Worm (Caenorhabditis elegans): Measurements from ENCODE around the gene fos-1.

fos-1 gene

DNA sequence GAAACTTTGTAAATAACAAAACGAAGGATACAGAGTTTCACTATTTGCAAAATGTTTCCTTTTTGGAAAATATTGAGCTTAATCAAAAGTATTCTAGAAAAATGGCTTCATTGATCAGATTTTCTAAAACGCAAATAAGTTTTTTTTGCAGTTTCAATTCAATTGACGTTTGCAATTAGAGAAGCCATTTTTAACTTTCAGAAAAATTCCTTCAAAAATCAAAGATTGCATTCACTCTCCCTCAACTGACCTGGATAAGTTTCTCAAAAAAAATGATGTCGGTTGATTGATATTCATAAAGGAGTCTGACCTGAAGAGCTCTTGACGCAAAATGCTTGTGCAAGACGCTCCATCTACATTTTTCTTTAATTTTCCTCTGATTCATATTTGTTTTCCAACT lies 29.7 kb upstream of the fos-1 start:
- TF ChIP-seq ztf-4 (tag; optimal IDR thresholded peaks at IDR 0.05) = no peak
- no peak for TF ChIP-seq elt-1 (tag; optimal IDR thresholded peaks at IDR 0.05)
- TF ChIP-seq aly-2 (tag; optimal IDR thresholded peaks at IDR 0.05) = no peak
- TF ChIP-seq nhr-10 (tag; optimal IDR thresholded peaks at IDR 0.05) = no peak
- no peak for TF ChIP-seq nhr-237 (tag; optimal IDR thresholded peaks at IDR 0.05)
- TF ChIP-seq F13H6.1 (tag; optimal IDR thresholded peaks at IDR 0.05) = no peak
- no peak for TF ChIP-seq R02D3.7 (tag; optimal IDR thresholded peaks at IDR 0.05)
- no peak for TF ChIP-seq nhr-12 (tag; optimal IDR thresholded peaks at IDR 0.05)
- no peak for TF ChIP-seq egl-27 (tag; optimal IDR thresholded peaks at IDR 0.05)
- no peak for TF ChIP-seq nhr-129 (tag; optimal IDR thresholded peaks at IDR 0.05)
- TF ChIP-seq dmd-4 (tag; optimal IDR thresholded peaks at IDR 0.05) = no peak

DNA sequence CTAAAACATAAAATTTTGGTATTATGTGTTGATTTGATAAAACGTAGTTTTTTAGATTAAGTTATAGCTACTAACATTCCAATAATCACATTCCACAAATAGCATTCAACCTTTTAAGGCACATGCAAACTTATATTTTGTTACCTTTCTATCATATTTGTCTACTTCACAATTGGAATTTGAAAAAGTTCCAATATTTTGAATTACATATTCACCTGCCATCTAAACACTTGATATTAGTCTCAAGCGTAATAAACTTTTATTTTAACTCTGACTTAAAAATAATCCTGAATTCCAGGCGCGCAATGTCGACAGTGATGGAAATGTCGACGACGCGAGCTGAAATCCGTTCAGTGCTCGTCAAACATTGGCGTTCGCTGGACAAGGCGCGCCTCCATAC lies 27.7 kb upstream of the fos-1 start, which contains the start of gene acy-2:
Gene acy-2, plus strand, starts transcription at position 301 of the 400 bp plus-strand sequence.
- no peak for TF ChIP-seq nhr-25 (tag; optimal IDR thresholded peaks at IDR 0.05)
- TF ChIP-seq zag-1 (tag; optimal IDR thresholded peaks at IDR 0.05) = no peak
- no peak for TF ChIP-seq alr-1 (tag; optimal IDR thresholded peaks at IDR 0.05)
- no peak for TF ChIP-seq mdl-1 (tag; optimal IDR thresholded peaks at IDR 0.05)
- TF ChIP-seq mbf-1 (tag; optimal IDR thresholded peaks at IDR 0.05) = no peak
- TF ChIP-seq ceh-16 (tag; optimal IDR thresholded peaks at IDR 0.05) = no peak
- TF ChIP-seq ztf-11 (tag; optimal IDR thresholded peaks at IDR 0.05) = no peak
- no peak for TF ChIP-seq R02D3.7 (tag; optimal IDR thresholded peaks at IDR 0.05)
- TF ChIP-seq ztf-1 (GFP tag; conservative IDR thresholded peaks at IDR 0.05) = no peak
- no peak for TF ChIP-seq ama-1 (optimal IDR thresholded peaks at IDR 0.05)
- no peak for TF ChIP-seq elt-3 (tag; optimal IDR thresholded peaks at IDR 0.05)
- no peak for TF ChIP-seq ZK546.5 (tag; optimal IDR thresholded peaks at IDR 0.05)

DNA sequence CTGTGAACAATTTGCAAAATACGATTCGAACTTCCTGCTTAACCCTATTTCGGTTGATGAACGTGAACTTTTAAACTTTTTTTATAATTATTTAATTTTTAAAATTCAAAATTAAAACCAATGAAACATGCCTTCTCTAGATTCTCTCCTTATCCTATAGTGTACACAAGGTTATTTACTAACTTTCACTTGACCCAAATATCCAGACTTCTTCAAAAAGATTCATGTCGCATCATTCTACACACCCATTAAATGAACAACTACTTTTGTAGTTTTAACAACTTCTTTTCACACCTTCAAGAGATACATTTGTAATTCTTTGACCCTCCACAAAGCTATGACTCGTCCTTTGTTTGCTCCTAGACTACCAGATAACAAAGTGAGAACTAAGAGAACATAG lies 20.7 kb upstream of the fos-1 start:
- TF ChIP-seq snpc-4 (tag; optimal IDR thresholded peaks at IDR 0.05) (no peak), nhr-12 (tag; optimal IDR thresholded peaks at IDR 0.05) (no peak), mdl-1 (tag; optimal IDR thresholded peaks at IDR 0.05) (no peak), ama-1 (optimal IDR thresholded peaks at IDR 0.05) (no peak), elt-1 (tag; optimal IDR thresholded peaks at IDR 0.05) (no peak), F13H6.1 (tag; optimal IDR thresholded peaks at IDR 0.05) (no peak)

DNA sequence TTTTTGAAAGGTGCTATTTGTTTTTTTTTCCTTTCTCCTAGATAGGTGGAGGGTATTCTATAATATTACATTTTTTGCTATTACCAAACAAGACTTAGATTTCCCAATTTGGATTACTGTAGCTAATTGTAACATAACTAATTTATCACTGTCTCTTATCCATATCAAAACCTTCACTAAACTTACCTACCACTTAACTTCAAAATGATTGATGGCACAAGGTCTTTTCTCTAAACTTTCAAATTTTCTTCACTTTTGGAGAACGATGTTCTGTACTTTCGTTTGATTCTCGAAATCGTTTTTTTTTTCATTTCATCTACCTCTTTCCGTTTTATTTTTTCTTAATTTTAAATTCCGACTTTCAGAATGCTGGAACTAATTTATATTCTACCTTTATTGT lies 20.0 kb upstream of the fos-1 start, which contains the start of gene dhs-16:
Gene dhs-16, plus strand, starts transcription at position 366 of the 400 bp plus-strand sequence.
- TF ChIP-seq nhr-10 (tag; optimal IDR thresholded peaks at IDR 0.05) (no peak), blmp-1 (tag; optimal IDR thresholded peaks at IDR 0.05; ENCODE audit: insufficient read depth) (no peak), lin-39 (tag; optimal IDR thresholded peaks at IDR 0.05) (no peak), R02D3.7 (tag; optimal IDR thresholded peaks at IDR 0.05) (no peak), dmd-4 (tag; optimal IDR thresholded peaks at IDR 0.05) (no peak), unc-62 (GFP tag; optimal IDR thresholded peaks at IDR 0.05) (no peak), nhr-12 (tag; optimal IDR thresholded peaks at IDR 0.05) (no peak), sem-4 (tag; optimal IDR thresholded peaks at IDR 0.05) (no peak), mab-5 (tag; optimal IDR thresholded peaks at IDR 0.05) (no peak)

ce11 chrV:5984244-5984643 lies 19.2 kb upstream of the fos-1 start:
- TF ChIP-seq ztf-1 (GFP tag; conservative IDR thresholded peaks at IDR 0.05) = no peak
- no peak for TF ChIP-seq nhr-23 (tag; optimal IDR thresholded peaks at IDR 0.05)

DNA sequence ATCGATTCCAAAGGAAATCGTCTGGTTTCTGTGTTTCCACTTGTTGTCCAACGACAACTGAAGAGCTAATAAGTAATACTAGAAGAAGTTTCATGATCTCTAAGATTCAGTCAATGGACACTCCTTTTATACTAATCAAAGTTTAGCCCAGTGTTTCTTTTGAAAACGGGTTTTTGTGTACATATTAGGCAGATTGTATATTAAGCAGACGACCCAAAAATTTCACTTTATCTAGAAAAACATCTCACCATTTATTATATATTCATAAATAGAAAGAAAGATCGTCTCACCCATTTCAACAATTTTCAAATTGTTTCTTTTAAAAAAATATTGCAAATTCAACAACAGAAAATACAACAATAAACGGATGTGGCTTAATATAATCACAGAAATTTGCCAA lies 16.6 kb upstream of the fos-1 start, which contains the start of gene C10F3.7:
Gene C10F3.7, minus strand, starts transcription at position 101 of the 400 bp plus-strand sequence.
- no peak for TF ChIP-seq Y55F3AM.14 (GFP tag; optimal IDR thresholded peaks at IDR 0.05)
- no peak for TF ChIP-seq ceh-82 (tag; optimal IDR thresholded peaks at IDR 0.05)
- no peak for TF ChIP-seq ztf-1 (GFP tag; conservative IDR thresholded peaks at IDR 0.05)
- no peak for TF ChIP-seq R02D3.7 (tag; optimal IDR thresholded peaks at IDR 0.05)
- TF ChIP-seq unc-55 (GFP tag; optimal IDR thresholded peaks at IDR 0.05) = no peak
- TF ChIP-seq unc-39 (tag; optimal IDR thresholded peaks at IDR 0.05) = no peak
- TF ChIP-seq nhr-77 (tag; optimal IDR thresholded peaks at IDR 0.05) = no peak
- no peak for TF ChIP-seq ZK546.5 (tag; optimal IDR thresholded peaks at IDR 0.05)
- TF ChIP-seq nhr-12 (tag; optimal IDR thresholded peaks at IDR 0.05) = no peak
- TF ChIP-seq nhr-129 (tag; optimal IDR thresholded peaks at IDR 0.05) = no peak
- no peak for TF ChIP-seq egl-27 (tag; optimal IDR thresholded peaks at IDR 0.05)
- TF ChIP-seq nhr-23 (tag; optimal IDR thresholded peaks at IDR 0.05) = no peak
- no peak for TF ChIP-seq crh-2 (tag; optimal IDR thresholded peaks at IDR 0.05)
- TF ChIP-seq sma-9 (GFP tag; optimal IDR thresholded peaks at IDR 0.05) = no peak
- TF ChIP-seq sma-9 (tag; optimal IDR thresholded peaks at IDR 0.05) = no peak
- TF ChIP-seq peb-1 (tag; optimal IDR thresholded peaks at IDR 0.05) = no peak

Data from whole organism, L2 larva.